Fruit fly (Drosophila melanogaster): ENCODE results near the gene sicily.
A peak's percentile ranks its signal among the peaks of the same experiment; 100 is the strongest.

dm6 chrX:11852310-11852709 lies 39.2 kb upstream of the sicily start, which contains the start of gene p24-1:
- TF ChIP-seq EcR (GFP tag; optimal IDR thresholded peaks at IDR 0.05) (no peak), D1 (tag; optimal IDR thresholded peaks at IDR 0.05) (no peak), gl (tag; optimal IDR thresholded peaks at IDR 0.05) (no peak), CG13204 (GFP tag; optimal IDR thresholded peaks at IDR 0.05) (no peak), Pif1A (GFP tag; optimal IDR thresholded peaks at IDR 0.05) (no peak), CG10348 (GFP tag; IDR thresholded peaks at IDR 0.05) (no peak), Snoo (tag; optimal IDR thresholded peaks at IDR 0.05) (peak; percentile 33), CG8301 (tag; optimal IDR thresholded peaks at IDR 0.05) (no peak), fd96Ca (GFP tag; IDR thresholded peaks at IDR 0.05) (peak; percentile 18; the same call in 1 of the 3 replicates)

All from whole organism, pupa.